Fruit fly (Drosophila melanogaster) whole organism, embryonic: Measurements from ENCODE around the gene beag.

Source experiments
- Atf3 ChIP-seq: fragments of 200-800 bp; sonication (Bioruptor generic); optimal IDR thresholded peaks from 3 replicates; lab custom pipeline; 2016; ENCODE audit warnings: missing biosample characterization, missing genetic modification characterization
- Atf6 ChIP-seq: fragments of 200-800 bp; sonication (Bioruptor generic); IDR thresholded peaks from 2 replicates; pipeline ENCODE4 v1.3.6; 2022; ENCODE audit warnings: missing biosample characterization, missing genetic modification characterization
- Awh ChIP-seq: fragments of 200-800 bp; sonication (Bioruptor generic); IDR thresholded peaks from 2 replicates; pipeline ENCODE4, ENCODE4 v1.3.6; 2022; ENCODE audit warnings: missing biosample characterization, missing genetic modification characterization
- CG11398 ChIP-seq: fragments of 200-800 bp; sonication (Bioruptor generic); optimal IDR thresholded peaks from 2 replicates; lab custom pipeline; 2016; ENCODE audit warnings: missing biosample characterization, missing genetic modification characterization
- CG11695 ChIP-seq: fragments of 200-800 bp; sonication (Bioruptor generic); IDR thresholded peaks from 3 replicates; pipeline ENCODE4 v1.3.6; 2022; ENCODE audit warnings: missing biosample characterization, missing genetic modification characterization
- CG13775 ChIP-seq: fragments of 200-800 bp; sonication (Bioruptor generic); optimal IDR thresholded peaks from 3 replicates; lab custom pipeline; 2017; ENCODE audit warnings: missing biosample characterization, mild to moderate bottlenecking, missing genetic modification characterization
- CG15514 ChIP-seq: fragments of 200-800 bp; sonication (Bioruptor generic); optimal IDR thresholded peaks from 3 replicates; lab custom pipeline; 2017; ENCODE audit warnings: missing biosample characterization, missing genetic modification characterization, mild to moderate bottlenecking, moderate library complexity, missing genetic modification reagents
- CG16779 ChIP-seq: fragments of 200-800 bp; sonication (Bioruptor generic); IDR thresholded peaks from 2 replicates; pipeline ENCODE4 v1.3.6; 2022; ENCODE audit warnings: missing biosample characterization, missing genetic modification characterization
- CG1792 ChIP-seq: fragments of 200-800 bp; sonication (Bioruptor generic); optimal IDR thresholded peaks from 2 replicates; lab custom pipeline; 2016; ENCODE audit warnings: missing biosample characterization, missing genetic modification characterization
- CG18764 ChIP-seq: fragments of 200-800 bp; sonication (Bioruptor generic); optimal IDR thresholded peaks from 3 replicates; lab custom pipeline; 2016; ENCODE audit warnings: missing biosample characterization, missing genetic modification characterization
- CG2202 ChIP-seq: fragments of 200-800 bp; sonication (Bioruptor generic); optimal IDR thresholded peaks from 2 replicates; lab custom pipeline; 2018; ENCODE audit warnings: missing biosample characterization, mild to moderate bottlenecking, missing genetic modification characterization
- CG31224 ChIP-seq: fragments of 200-800 bp; sonication (Bioruptor generic); IDR thresholded peaks from 2 replicates; pipeline ENCODE4 v1.3.6; 2022; ENCODE audit warnings: missing biosample characterization, missing genetic modification characterization
- CG31365 ChIP-seq: fragments of 200-800 bp; sonication (Bioruptor generic); optimal IDR thresholded peaks from 2 replicates; lab custom pipeline; 2018; ENCODE audit warnings: missing biosample characterization, mild to moderate bottlenecking, missing genetic modification characterization
- CG31388 ChIP-seq: fragments of 200-800 bp; sonication (Bioruptor generic); optimal IDR thresholded peaks from 2 replicates; lab custom pipeline; 2016; ENCODE audit warnings: missing biosample characterization, missing genetic modification characterization
- CG3838 ChIP-seq: fragments of 200-800 bp; sonication (Bioruptor generic); optimal IDR thresholded peaks from 3 replicates; lab custom pipeline; 2016; ENCODE audit warnings: missing biosample characterization, missing genetic modification characterization
- CG3847 ChIP-seq: fragments of 200-800 bp; sonication (Bioruptor generic); IDR thresholded peaks from 2 replicates; pipeline ENCODE4 v1.3.6; 2022; ENCODE audit warnings: missing biosample characterization, missing genetic modification characterization
- CG5245 ChIP-seq: fragments of 200-800 bp; sonication (Bioruptor generic); optimal IDR thresholded peaks from 3 replicates; lab custom pipeline; 2016; ENCODE audit warnings: missing biosample characterization, missing genetic modification characterization
- CG6654 ChIP-seq: fragments of 200-800 bp; sonication (Bioruptor generic); optimal IDR thresholded peaks from 2 replicates; lab custom pipeline; 2017; ENCODE audit warnings: missing biosample characterization, mild to moderate bottlenecking, missing genetic modification characterization
- CG7928 ChIP-seq: fragments of 200-800 bp; sonication (Bioruptor generic); optimal IDR thresholded peaks from 2 replicates; lab custom pipeline; 2017; ENCODE audit warnings: missing biosample characterization, mild to moderate bottlenecking, missing genetic modification characterization
- CG7963 ChIP-seq: fragments of 200-800 bp; sonication (Bioruptor generic); IDR thresholded peaks from 3 replicates; pipeline ENCODE4 v1.3.6; 2022; ENCODE audit warnings: missing biosample characterization, missing genetic modification characterization; ENCODE audit not compliant: partially characterized antibody
- CG8388 ChIP-seq: fragments of 200-800 bp; sonication (Bioruptor generic); optimal IDR thresholded peaks from 2 replicates; lab custom pipeline; 2019; ENCODE audit warnings: missing biosample characterization, mild to moderate bottlenecking, missing genetic modification characterization, moderate library complexity
- CG9876 ChIP-seq: fragments of 200-800 bp; sonication (Bioruptor generic); optimal IDR thresholded peaks from 2 replicates; lab custom pipeline; 2016; ENCODE audit warnings: missing biosample characterization, missing genetic modification characterization
- Fer1 ChIP-seq: fragments of 200-800 bp; sonication (Bioruptor generic); optimal IDR thresholded peaks from 2 replicates; lab custom pipeline; 2017; ENCODE audit warnings: missing biosample characterization, mild to moderate bottlenecking, missing genetic modification characterization
- Lpt ChIP-seq: fragments of >200 bp; optimal IDR thresholded peaks from 2 replicates; lab custom pipeline; 2018; ENCODE audit warnings: missing biosample characterization, missing genetic modification characterization
- Neu2 ChIP-seq: fragments of 200-800 bp; sonication (Bioruptor generic); optimal IDR thresholded peaks from 3 replicates; lab custom pipeline; 2016; ENCODE audit warnings: missing biosample characterization, missing genetic modification characterization, borderline replicate concordance
- Optix ChIP-seq: fragments of 200-800 bp; sonication (Bioruptor generic); IDR thresholded peaks from 3 replicates; pipeline ENCODE4 v1.3.6; 2022; ENCODE audit warnings: missing biosample characterization, missing genetic modification characterization
- Ptx1 ChIP-seq: fragments of 200-800 bp; sonication (Bioruptor generic); IDR thresholded peaks from 2 replicates; pipeline ENCODE4 v1.3.6; 2022; ENCODE audit warnings: missing biosample characterization, missing genetic modification characterization
- abd-A ChIP-seq: fragments of 200-800 bp; sonication (Bioruptor generic); optimal IDR thresholded peaks from 3 replicates; lab custom pipeline; 2019; ENCODE audit warnings: missing biosample characterization, mild to moderate bottlenecking, missing genetic modification characterization, moderate library complexity
- al ChIP-seq: fragments of 200-800 bp; sonication (Bioruptor generic); IDR thresholded peaks from 2 replicates; pipeline ENCODE4 v1.3.6; 2022; ENCODE audit warnings: missing biosample characterization, missing genetic modification characterization
- bbx ChIP-seq: fragments of 200-800 bp; sonication (Bioruptor generic); IDR thresholded peaks from 2 replicates; pipeline ENCODE4 v1.3.6; 2022; ENCODE audit warnings: missing biosample characterization, missing genetic modification characterization; ENCODE audit not compliant: partially characterized antibody
- caup ChIP-seq: fragments of 200-800 bp; sonication (Bioruptor generic); optimal IDR thresholded peaks from 3 replicates; lab custom pipeline; 2017; ENCODE audit warnings: missing biosample characterization, mild to moderate bottlenecking, missing genetic modification characterization, moderate library complexity; ENCODE audit not compliant: severe bottlenecking
- chinmo ChIP-seq: fragments of 200-800 bp; sonication (Bioruptor generic); IDR thresholded peaks from 4 replicates; pipeline ENCODE4 v1.3.6; 2022; ENCODE audit warnings: missing biosample characterization, missing genetic modification characterization; ENCODE audit not compliant: partially characterized antibody
- dmrt99B ChIP-seq: fragments of 200-800 bp; sonication (Bioruptor generic); optimal IDR thresholded peaks from 2 replicates; lab custom pipeline; 2018; ENCODE audit warnings: missing biosample characterization, mild to moderate bottlenecking, missing genetic modification characterization, moderate library complexity
- emc ChIP-seq: fragments of 200-800 bp; sonication (Bioruptor generic); optimal IDR thresholded peaks from 2 replicates; lab custom pipeline; 2016; ENCODE audit warnings: missing biosample characterization, missing genetic modification characterization
- eve ChIP-seq, 2 experiments: fragments of >200 bp; optimal IDR thresholded peaks; 2 replicates each; lab custom pipeline; 2017; ENCODE audit warnings: missing biosample characterization in 2 of 2, missing genetic modification characterization in 2 of 2
- fu2 ChIP-seq: fragments of 200-800 bp; sonication (Bioruptor generic); optimal IDR thresholded peaks from 2 replicates; lab custom pipeline; 2016; ENCODE audit warnings: missing biosample characterization, missing genetic modification characterization
- gt ChIP-seq: fragments of 200-800 bp; sonication (Bioruptor generic); IDR thresholded peaks from 2 replicates; pipeline ENCODE4 v1.3.6; 2022; ENCODE audit warnings: missing biosample characterization, missing genetic modification characterization
- jumu ChIP-seq: fragments of 200-800 bp; sonication (Bioruptor generic); optimal IDR thresholded peaks from 3 replicates; lab custom pipeline; 2016; ENCODE audit warnings: missing biosample characterization, missing genetic modification characterization
- mam ChIP-seq: fragments of 200-800 bp; sonication (Bioruptor generic); optimal IDR thresholded peaks from 3 replicates; lab custom pipeline; 2016; ENCODE audit warnings: missing biosample characterization, missing genetic modification characterization
- mld ChIP-seq: fragments of 200-800 bp; sonication (Bioruptor generic); IDR thresholded peaks from 3 replicates; pipeline ENCODE4 v1.3.6; 2022; ENCODE audit warnings: missing biosample characterization, missing genetic modification characterization; ENCODE audit not compliant: partially characterized antibody
- nerfin-1 ChIP-seq: fragments of 200-800 bp; sonication (Bioruptor generic); optimal IDR thresholded peaks from 3 replicates; lab custom pipeline; 2019; ENCODE audit warnings: missing biosample characterization, mild to moderate bottlenecking, missing genetic modification characterization, moderate library complexity
- nerfin-2 ChIP-seq: fragments of 200-800 bp; sonication (Bioruptor generic); IDR thresholded peaks from 2 replicates; pipeline ENCODE4 v1.3.6; 2022; ENCODE audit warnings: missing biosample characterization, missing genetic modification characterization; ENCODE audit not compliant: partially characterized antibody
- otp ChIP-seq: fragments of 200-800 bp; sonication (Bioruptor generic); IDR thresholded peaks from 3 replicates; pipeline ENCODE4, ENCODE4 v1.3.6; 2022; ENCODE audit warnings: missing biosample characterization, missing genetic modification characterization
- salm ChIP-seq: fragments of 200-800 bp; sonication (Bioruptor generic); optimal IDR thresholded peaks from 2 replicates; lab custom pipeline; 2018; ENCODE audit warnings: missing biosample characterization, mild to moderate bottlenecking, missing genetic modification characterization
- sqz ChIP-seq: fragments of 200-800 bp; sonication (Bioruptor generic); optimal IDR thresholded peaks from 3 replicates; lab custom pipeline; 2018; ENCODE audit warnings: missing biosample characterization, mild to moderate bottlenecking, missing genetic modification characterization
- sug ChIP-seq: fragments of 200-800 bp; optimal IDR thresholded peaks from 2 replicates; lab custom pipeline; 2019; ENCODE audit warnings: missing biosample characterization, mild to moderate bottlenecking, missing genetic modification characterization, moderate library complexity
- tup ChIP-seq: fragments of 200-800 bp; sonication (Bioruptor generic); optimal IDR thresholded peaks from 2 replicates; lab custom pipeline; 2016; ENCODE audit warnings: missing biosample characterization, mild to moderate bottlenecking, missing genetic modification characterization, moderate library complexity
- tx ChIP-seq: fragments of 200-800 bp; sonication (Bioruptor generic); optimal IDR thresholded peaks from 2 replicates; lab custom pipeline; 2016; ENCODE audit warnings: missing biosample characterization, missing genetic modification characterization
- usp ChIP-seq: fragments of >200 bp; optimal IDR thresholded peaks from 2 replicates; lab custom pipeline; 2017; ENCODE audit warnings: missing biosample characterization, missing genetic modification characterization

The beag gene

DNA sequence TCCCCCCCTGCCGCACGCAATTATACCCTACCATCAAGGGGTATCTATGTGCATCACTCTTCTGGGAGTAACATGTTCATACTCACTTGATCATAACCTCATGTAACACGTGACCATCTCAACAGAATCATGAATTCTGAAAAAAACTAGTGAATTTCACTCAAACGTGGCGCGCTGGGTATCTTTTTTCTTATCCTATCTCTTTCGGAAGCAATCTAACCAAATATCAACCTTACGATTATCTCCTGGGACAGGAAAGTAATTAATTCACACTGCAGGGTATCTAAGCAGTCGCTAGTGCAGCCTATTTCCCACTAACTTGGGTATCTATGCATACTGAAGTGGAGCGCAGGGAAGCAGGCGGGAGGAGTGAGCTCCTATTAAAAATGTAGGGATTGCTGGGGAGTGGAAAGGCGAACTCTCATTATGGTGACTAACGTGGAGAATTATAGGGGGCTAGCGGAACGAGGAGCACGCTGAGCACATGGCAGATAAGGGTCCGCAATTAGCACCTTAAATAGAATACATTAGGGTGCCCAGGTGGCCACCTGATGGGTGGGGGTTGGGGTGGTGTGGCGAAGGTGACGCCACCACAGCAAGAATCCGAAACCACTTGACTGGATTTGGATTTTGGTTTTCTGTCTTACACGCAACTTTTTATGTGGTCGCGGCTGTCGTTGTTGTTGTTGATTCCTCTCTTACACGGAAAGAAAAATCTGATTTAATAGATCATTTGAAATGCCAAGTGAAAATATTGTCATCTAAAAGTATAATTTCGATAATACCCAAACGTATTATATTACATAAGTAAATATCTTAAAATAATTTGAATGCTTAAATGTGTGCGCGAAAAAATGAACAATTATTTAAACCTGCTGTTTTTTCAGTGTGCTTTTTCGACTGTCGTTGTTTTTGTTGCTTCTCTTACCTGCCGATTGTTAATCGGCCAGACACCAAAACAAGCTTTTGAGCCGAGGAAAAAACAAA lies 9.5 kb downstream of the beag start:
- TF ChIP-seq CG3847 (GFP tag; lab: Robert Waterston, UW) (no peak), Awh (GFP tag; lab: Robert Waterston, UW) (no peak), Neu2 (GFP tag; lab: Kevin White, UChicago) (no peak), Atf3 (GFP tag; lab: Kevin White, UChicago) (peak; percentile 10), Lpt (no peak), Optix (GFP tag; lab: Robert Waterston, UW) (no peak), mld (no peak), Fer1 (peak; percentile 96), dmrt99B (tag; lab: Kevin White, UChicago) (peak; percentile 97), CG6654 (peak; percentile 75), abd-A (peak; percentile 22), CG7963 (no peak), gt (GFP tag; lab: Robert Waterston, UW) (no peak), CG18764 (peak; percentile 76), jumu (GFP tag; lab: Kevin White, UChicago) (peak; percentile 59), CG11398 (GFP tag; lab: Kevin White, UChicago) (peak; percentile 4), bbx (GFP tag; lab: Robert Waterston, UW) (no peak), mam (GFP tag; lab: Kevin White, UChicago) (peak; percentile 74), CG9876 (GFP tag; lab: Kevin White, UChicago) (peak; percentile 79), usp (GFP tag; lab: Kevin White, UChicago) (no peak), CG16779 (GFP tag; lab: Robert Waterston, UW) (no peak), CG13775 (GFP tag; lab: Kevin White, UChicago) (peak; percentile 88), chinmo (GFP tag; lab: Robert Waterston, UW) (no peak), CG15514 (GFP tag; lab: Kevin White, UChicago) (peak; percentile 86), CG7928 (GFP tag; lab: Kevin White, UChicago) (peak; percentile 63), tx (GFP tag; lab: Kevin White, UChicago) (peak; percentile 51), CG11695 (GFP tag; lab: Robert Waterston, UW) (no peak), CG31388 (GFP tag; lab: Kevin White, UChicago) (peak; percentile 82), al (no peak), CG31224 (no peak), fu2 (GFP tag; lab: Kevin White, UChicago) (peak; percentile 69), sqz (GFP tag; lab: Kevin White, UChicago) (peak; percentile 91), CG8388 (GFP tag; lab: Kevin White, UChicago) (peak; percentile 94), eve (GFP tag; optimal IDR thresholded peaks at IDR 0.05; lab: Kevin White, UChicago) (no peak), sug (tag; lab: Kevin White, UChicago) (peak; percentile 78), CG3838 (peak; percentile 83), nerfin-2 (GFP tag; lab: Robert Waterston, UW) (no peak), CG31365 (tag; lab: Kevin White, UChicago) (peak; percentile 77), tup (GFP tag; lab: Kevin White, UChicago) (peak; percentile 70), CG5245 (peak; percentile 81), CG2202 (peak; percentile 85), nerfin-1 (tag; lab: Kevin White, UChicago) (peak; percentile 91), emc (peak; percentile 60), caup (GFP tag; lab: Kevin White, UChicago) (peak; percentile 95), salm (peak; percentile 88), otp (no peak), CG1792 (GFP tag; lab: Kevin White, UChicago) (peak; percentile 62), Atf6 (GFP tag; lab: Robert Waterston, UW) (no peak), Ptx1 (GFP tag; lab: Robert Waterston, UW) (no peak)
